Worm (Caenorhabditis elegans): ENCODE results near the gene chtb-2.

ce11 chrIII:6519949-6520348 lies 36.9 kb downstream of the chtb-2 start, which contains the start of gene C09E7.10:
- TF ChIP-seq F13C5.2 (tag; optimal IDR thresholded peaks at IDR 0.05), result no peak
- TF ChIP-seq pes-1 (GFP tag; IDR thresholded peaks at IDR 0.05), result no peak
- no peak for TF ChIP-seq flt-1 (GFP tag; IDR thresholded peaks at IDR 0.05)
- no peak for TF ChIP-seq tbx-37 (GFP tag; conservative IDR thresholded peaks at IDR 0.05)
- no peak for TF ChIP-seq ama-1 (optimal IDR thresholded peaks at IDR 0.05)
- no peak for TF ChIP-seq aly-1 (tag; optimal IDR thresholded peaks at IDR 0.05)
- TF ChIP-seq sea-1 (GFP tag; conservative IDR thresholded peaks at IDR 0.05), result no peak
- TF ChIP-seq tra-4 (tag; optimal IDR thresholded peaks at IDR 0.05), result no peak
- no peak for TF ChIP-seq B0310.2 (tag; optimal IDR thresholded peaks at IDR 0.05)
- TF ChIP-seq scrt-1 (GFP tag; IDR thresholded peaks at IDR 0.05), result no peak
- TF ChIP-seq ceh-36 (tag; optimal IDR thresholded peaks at IDR 0.05), result no peak
- TF ChIP-seq ets-7 (tag; optimal IDR thresholded peaks at IDR 0.05), result no peak
